Fruit fly (Drosophila melanogaster) whole organism, adult: ENCODE data around the gene Jhbp7.

ENCODE experiments used
- CG11617 ChIP-seq: fragments of 200-800 bp; sonication (Bioruptor generic); optimal IDR thresholded peaks from 2 replicates; lab custom pipeline; 2017; ENCODE audit warnings: mild to moderate bottlenecking, missing biosample characterization, missing genetic modification reagents, missing genetic modification characterization
- CG12768 ChIP-seq: fragments of 200-800 bp; sonication (Bioruptor generic); optimal IDR thresholded peaks from 2 replicates; lab custom pipeline; 2017; ENCODE audit warnings: missing biosample characterization, missing genetic modification characterization, mild to moderate bottlenecking, moderate library complexity, missing genetic modification reagents
- CG14711 ChIP-seq: fragments of 200-800 bp; sonication (Bioruptor generic); optimal IDR thresholded peaks from 2 replicates; lab custom pipeline; 2018; ENCODE audit warnings: missing biosample characterization, mild to moderate bottlenecking, missing genetic modification characterization, moderate library complexity
- CG1620 ChIP-seq: fragments of 200-800 bp; sonication (Bioruptor generic); optimal IDR thresholded peaks from 2 replicates; lab custom pipeline; 2016; ENCODE audit warnings: missing biosample characterization, missing genetic modification characterization
- CG33017 ChIP-seq: fragments of 200-800 bp; sonication (Bioruptor generic); optimal IDR thresholded peaks from 2 replicates; lab custom pipeline; 2018; ENCODE audit warnings: missing biosample characterization, mild to moderate bottlenecking, missing genetic modification characterization, moderate library complexity
- CG5204 ChIP-seq: fragments of 200-800 bp; sonication (Bioruptor generic); optimal IDR thresholded peaks from 2 replicates; lab custom pipeline; 2016; ENCODE audit warnings: missing biosample characterization, missing genetic modification characterization
- CG7045 ChIP-seq: fragments of 200-800 bp; sonication (Bioruptor generic); optimal IDR thresholded peaks from 2 replicates; lab custom pipeline; 2017; ENCODE audit warnings: missing biosample characterization, mild to moderate bottlenecking, missing genetic modification characterization
- CG7101 ChIP-seq: fragments of 200-800 bp; sonication (Bioruptor generic); optimal IDR thresholded peaks from 2 replicates; lab custom pipeline; 2018; ENCODE audit warnings: missing biosample characterization, mild to moderate bottlenecking, missing genetic modification characterization, moderate library complexity
- Clk ChIP-seq: fragments of 200-800 bp; sonication (Bioruptor generic); optimal IDR thresholded peaks from 2 replicates; lab custom pipeline; 2017; ENCODE audit warnings: missing biosample characterization, missing genetic modification characterization
- Crg-1 ChIP-seq: fragments of 200-800 bp; sonication (Bioruptor generic); optimal IDR thresholded peaks from 2 replicates; lab custom pipeline; 2016; ENCODE audit warnings: missing biosample characterization, missing genetic modification characterization
- Hr96 ChIP-seq: fragments of 200-800 bp; sonication (Bioruptor generic); optimal IDR thresholded peaks from 2 replicates; lab custom pipeline; 2016; ENCODE audit warnings: missing biosample characterization, missing genetic modification characterization
- Mnt ChIP-seq: fragments of 200-800 bp; sonication (Bioruptor generic); optimal IDR thresholded peaks from 2 replicates; lab custom pipeline; 2016; ENCODE audit warnings: missing biosample characterization, mild to moderate bottlenecking, missing genetic modification characterization
- bab1 ChIP-seq: fragments of 200-800 bp; sonication (Bioruptor generic); optimal IDR thresholded peaks from 3 replicates; lab custom pipeline; 2019; ENCODE audit warnings: missing biosample characterization, mild to moderate bottlenecking, missing genetic modification characterization, moderate library complexity
- cic ChIP-seq: fragments of 200-800 bp; sonication (Bioruptor generic); optimal IDR thresholded peaks from 2 replicates; lab custom pipeline; 2017; ENCODE audit warnings: missing biosample characterization, mild to moderate bottlenecking, missing genetic modification characterization, moderate library complexity
- cnc ChIP-seq, 2 experiments: fragments of >200 bp; optimal IDR thresholded peaks; 2 replicates each; lab custom pipeline; 2017
- kay ChIP-seq: fragments of 200-800 bp; sonication (Bioruptor generic); peaks from one replicate; lab custom pipeline; 2016; ENCODE audit warnings: missing biosample characterization, missing genetic modification characterization, borderline replicate concordance
- ovo ChIP-seq: fragments of 200-800 bp; sonication (Bioruptor generic); optimal IDR thresholded peaks from 2 replicates; lab custom pipeline; 2016; ENCODE audit warnings: missing biosample characterization, missing genetic modification characterization
- pad ChIP-seq: fragments of 200-800 bp; sonication (Bioruptor generic); optimal IDR thresholded peaks from 3 replicates; lab custom pipeline; 2017; ENCODE audit warnings: missing biosample characterization, missing genetic modification characterization, mild to moderate bottlenecking, moderate library complexity, missing genetic modification reagents
- tj ChIP-seq: fragments of 200-800 bp; sonication (Bioruptor generic); optimal IDR thresholded peaks from 3 replicates; lab custom pipeline; 2017; ENCODE audit warnings: missing biosample characterization, mild to moderate bottlenecking, missing genetic modification characterization, moderate library complexity
- toe ChIP-seq: fragments of 200-800 bp; sonication (Bioruptor generic); optimal IDR thresholded peaks from 2 replicates; lab custom pipeline; 2016; ENCODE audit warnings: missing biosample characterization, missing genetic modification characterization

Jhbp7 gene

DNA sequence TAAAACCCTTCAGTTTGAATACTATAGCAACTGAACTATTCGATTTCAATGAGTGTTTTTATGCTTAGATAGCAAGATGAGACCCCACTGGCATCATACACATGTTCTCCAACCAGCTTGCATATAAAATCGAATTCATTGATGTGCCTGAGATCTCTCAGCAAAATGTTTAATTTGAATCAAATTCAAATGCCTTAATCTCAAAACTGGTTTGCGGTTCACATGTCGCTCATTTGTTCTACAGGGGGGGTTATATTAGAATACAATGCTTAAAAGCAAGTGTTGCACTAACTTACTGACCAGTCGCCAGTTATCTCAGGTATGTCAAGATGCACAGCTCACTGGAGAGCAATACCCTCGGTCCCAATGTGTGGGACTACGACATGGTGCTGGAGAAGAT, 18.4 kb upstream of the Jhbp7 start, which contains the start of gene CG31103:
Gene CG31103 (plus strand): TSS at position 301 of the 400 bp plus-strand sequence.
- TF ChIP-seq cic (GFP tag; lab: Kevin White, UChicago) (peak; percentile 6), CG11617 (GFP tag; lab: Kevin White, UChicago) (no peak)

DNA sequence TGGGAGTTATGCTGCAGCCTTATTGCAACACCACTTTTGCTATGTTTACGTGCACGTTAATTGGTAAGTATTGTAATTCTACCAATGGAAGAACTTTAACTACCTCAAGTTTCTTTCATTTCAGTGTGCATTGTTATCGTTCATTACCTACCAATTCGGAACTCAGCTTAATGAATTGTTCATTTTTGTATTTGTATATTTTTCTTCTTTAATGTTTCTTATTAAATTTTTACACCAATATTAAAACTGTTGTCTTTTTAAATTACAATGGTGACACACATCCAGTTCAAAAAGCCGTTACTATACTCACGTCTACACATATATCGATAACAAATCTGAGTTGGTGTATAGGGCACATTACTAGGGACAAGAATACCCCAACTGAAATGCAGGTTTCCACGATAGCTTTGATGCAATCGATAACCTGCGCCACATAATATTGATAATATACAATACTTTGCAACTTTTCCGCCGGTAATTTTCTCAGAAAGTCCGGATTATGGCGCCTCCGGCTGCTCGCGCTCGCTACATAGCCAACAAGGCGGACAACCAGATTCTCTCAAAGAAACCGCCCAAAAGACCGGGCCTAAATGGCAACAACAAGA, 16.1 kb upstream of the Jhbp7 start, which contains the start of gene Alg9:
Gene Alg9 (plus strand): TSS at position 387 of the 605 bp plus-strand sequence.
- TF ChIP-seq kay (GFP tag; lab: Kevin White, UChicago) (peak; percentile 74), Crg-1 (GFP tag; lab: Kevin White, UChicago) (no peak), CG5204 (GFP tag; lab: Kevin White, UChicago) (peak; percentile 42), CG14711 (tag; lab: Kevin White, UChicago) (peak; percentile 11), CG33017 (tag; lab: Kevin White, UChicago) (no peak), pad (GFP tag; lab: Kevin White, UChicago) (no peak), Clk (GFP tag; lab: Kevin White, UChicago) (no peak), tj (GFP tag; lab: Kevin White, UChicago) (no peak), ovo (no peak), CG7101 (no peak), bab1 (GFP tag; lab: Kevin White, UChicago) (no peak), CG7045 (GFP tag; lab: Kevin White, UChicago) (no peak), cnc (optimal IDR thresholded peaks at IDR 0.05; lab: Kevin White, UChicago) (no peak), Mnt (no peak), CG1620 (GFP tag; lab: Kevin White, UChicago) (no peak), CG11617 (GFP tag; lab: Kevin White, UChicago) (no peak), CG12768 (GFP tag; lab: Kevin White, UChicago) (no peak), Hr96 (no peak), toe (GFP tag; lab: Kevin White, UChicago) (peak; percentile 3), cic (GFP tag; lab: Kevin White, UChicago) (no peak)

DNA sequence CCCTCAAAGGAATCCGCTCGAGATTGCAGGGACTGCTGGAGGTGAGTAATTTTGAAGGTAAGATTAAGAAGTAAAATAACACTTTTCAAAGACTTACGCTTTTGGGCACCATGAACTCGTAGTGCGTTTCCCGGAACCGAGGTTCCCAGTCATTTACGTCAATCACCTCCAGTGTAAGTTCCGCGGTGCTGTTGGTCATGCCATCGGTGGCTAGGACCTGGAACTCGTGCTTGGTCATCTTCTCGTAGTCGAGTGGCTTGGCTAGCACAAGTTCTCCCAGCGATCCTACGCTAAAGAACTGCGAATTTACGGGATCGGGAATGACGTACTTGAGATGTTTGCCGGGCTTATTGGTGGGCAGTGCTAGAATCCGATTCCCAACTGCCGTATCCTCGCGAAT, 11.9 kb upstream of the Jhbp7 start:
- no peak for TF ChIP-seq CG33017 (tag; lab: Kevin White, UChicago)
- no peak for TF ChIP-seq pad (GFP tag; lab: Kevin White, UChicago)
- TF ChIP-seq CG12768 (GFP tag; lab: Kevin White, UChicago), result no peak
- TF ChIP-seq Hr96, result no peak
- no peak for TF ChIP-seq tj (GFP tag; lab: Kevin White, UChicago)
- no peak for TF ChIP-seq CG1620 (GFP tag; lab: Kevin White, UChicago)
- no peak for TF ChIP-seq CG7045 (GFP tag; lab: Kevin White, UChicago)
- TF ChIP-seq bab1 (GFP tag; lab: Kevin White, UChicago), result no peak
- no peak for TF ChIP-seq cic (GFP tag; lab: Kevin White, UChicago)
- TF ChIP-seq Clk (GFP tag; lab: Kevin White, UChicago), result no peak
- TF ChIP-seq Crg-1 (GFP tag; lab: Kevin White, UChicago), result no peak
- TF ChIP-seq kay (GFP tag; lab: Kevin White, UChicago), result no peak
- no peak for TF ChIP-seq Mnt
- TF ChIP-seq CG14711 (tag; lab: Kevin White, UChicago), result no peak
- TF ChIP-seq CG7101, result no peak
- TF ChIP-seq cnc (optimal IDR thresholded peaks at IDR 0.05; lab: Kevin White, UChicago), result no peak
- TF ChIP-seq CG5204 (GFP tag; lab: Kevin White, UChicago), result no peak
- TF ChIP-seq CG11617 (GFP tag; lab: Kevin White, UChicago), result no peak
- TF ChIP-seq ovo, result no peak
- TF ChIP-seq toe (GFP tag; lab: Kevin White, UChicago), result no peak

DNA sequence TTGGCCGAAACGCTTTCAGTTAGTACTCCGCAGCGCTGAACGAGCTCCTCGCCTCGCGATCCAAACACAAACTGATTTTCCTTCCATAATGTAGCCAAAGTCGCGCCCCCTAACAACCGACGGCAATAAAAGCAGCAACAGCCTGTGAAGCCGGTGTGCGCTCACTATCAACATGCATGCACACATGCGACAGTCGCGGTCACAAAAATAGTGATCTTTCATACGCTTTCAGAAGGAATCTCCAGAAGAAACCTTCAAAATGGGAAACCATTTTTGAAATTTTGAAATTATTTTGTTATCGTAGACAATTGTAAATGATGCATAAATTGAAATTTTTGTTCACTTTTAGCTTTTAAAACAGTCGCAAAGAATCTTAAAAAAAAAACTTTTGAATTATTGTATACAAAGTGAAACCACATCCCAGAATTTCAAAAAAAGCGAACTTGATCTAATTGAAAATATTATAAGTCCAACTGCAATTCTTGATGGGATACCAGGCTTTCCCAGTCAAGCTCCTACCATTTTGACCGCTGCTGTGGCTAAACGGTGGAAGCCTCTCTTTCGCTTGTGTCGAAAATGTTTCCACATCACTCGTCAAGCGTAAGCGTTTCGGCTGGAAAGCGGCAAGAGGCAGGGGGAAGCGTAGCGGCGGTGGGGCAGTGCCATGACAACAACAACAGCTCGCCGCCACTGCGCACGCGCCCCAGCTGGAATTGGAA, 5.0 kb upstream of the Jhbp7 start, which contains the start of gene Cad96Cb:
Gene Cad96Cb (minus strand): TSS at position 51 of the 719 bp plus-strand sequence.
- TF ChIP-seq cnc (optimal IDR thresholded peaks at IDR 0.05; lab: Kevin White, UChicago) (no peak), ovo (no peak), toe (GFP tag; lab: Kevin White, UChicago) (no peak), CG7101 (no peak), kay (GFP tag; lab: Kevin White, UChicago) (no peak), CG1620 (GFP tag; lab: Kevin White, UChicago) (no peak), Crg-1 (GFP tag; lab: Kevin White, UChicago) (no peak), cic (GFP tag; lab: Kevin White, UChicago) (no peak), Mnt (no peak), pad (GFP tag; lab: Kevin White, UChicago) (no peak), CG7045 (GFP tag; lab: Kevin White, UChicago) (no peak), CG12768 (GFP tag; lab: Kevin White, UChicago) (no peak), CG33017 (tag; lab: Kevin White, UChicago) (no peak), bab1 (GFP tag; lab: Kevin White, UChicago) (no peak), tj (GFP tag; lab: Kevin White, UChicago) (no peak)

DNA sequence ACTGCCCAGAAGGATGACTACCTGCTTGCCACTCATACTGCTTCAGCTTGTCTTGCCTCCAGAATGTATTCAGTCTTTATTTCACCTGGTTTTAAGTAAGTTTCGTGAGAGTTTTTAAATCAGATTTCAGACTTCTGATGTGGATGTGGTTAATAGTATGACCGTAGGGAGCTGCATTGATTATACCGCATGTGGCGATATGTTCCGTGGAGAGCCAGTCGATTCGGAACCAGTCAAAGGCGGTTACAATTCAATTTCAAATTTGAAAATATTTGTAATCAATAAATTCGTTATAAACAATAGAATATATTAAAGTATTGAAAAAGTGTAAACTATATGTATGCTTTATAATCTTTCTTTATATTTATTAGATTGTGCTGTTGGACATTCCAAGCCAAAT, 2.1 kb upstream of the Jhbp7 start, which contains the start of gene Sil1:
Gene Sil1 (minus strand): TSS at position 168 of the 400 bp plus-strand sequence.
- TF ChIP-seq Clk (GFP tag; lab: Kevin White, UChicago), result no peak
- no peak for TF ChIP-seq toe (GFP tag; lab: Kevin White, UChicago)
- no peak for TF ChIP-seq pad (GFP tag; lab: Kevin White, UChicago)
- TF ChIP-seq CG33017 (tag; lab: Kevin White, UChicago), result no peak
- TF ChIP-seq Hr96, result no peak
- TF ChIP-seq Crg-1 (GFP tag; lab: Kevin White, UChicago), result no peak
- no peak for TF ChIP-seq bab1 (GFP tag; lab: Kevin White, UChicago)
- no peak for TF ChIP-seq CG1620 (GFP tag; lab: Kevin White, UChicago)
- TF ChIP-seq CG12768 (GFP tag; lab: Kevin White, UChicago), result no peak
- no peak for TF ChIP-seq Mnt
- TF ChIP-seq CG5204 (GFP tag; lab: Kevin White, UChicago), result no peak
- no peak for TF ChIP-seq ovo
- TF ChIP-seq CG14711 (tag; lab: Kevin White, UChicago), result no peak
- TF ChIP-seq cic (GFP tag; lab: Kevin White, UChicago), result no peak
- no peak for TF ChIP-seq cnc (optimal IDR thresholded peaks at IDR 0.05; lab: Kevin White, UChicago)
- TF ChIP-seq tj (GFP tag; lab: Kevin White, UChicago), result no peak
- TF ChIP-seq CG11617 (GFP tag; lab: Kevin White, UChicago), result no peak
- no peak for TF ChIP-seq kay (GFP tag; lab: Kevin White, UChicago)
- TF ChIP-seq CG7045 (GFP tag; lab: Kevin White, UChicago), result no peak
